Worm (Caenorhabditis elegans) whole organism, late embryonic: ENCODE data around the gene Y43F4A.4.

Experiments
- fkh-10 ChIP-seq: fragments of 150-350 bp; optimal IDR thresholded peaks from 2 replicates; lab custom pipeline; 2014; ENCODE audit warnings: missing biosample characterization, missing genetic modification reagents, missing genetic modification characterization
- hlh-30 ChIP-seq: sonication (generic microtip); optimal IDR thresholded peaks from 2 replicates; lab custom pipeline; 2017; ENCODE audit warnings: antibody characterized with exemption, missing genetic modification characterization, missing compliant biosample characterization; ENCODE audit not compliant: insufficient read depth

- no peak for TF ChIP-seq hlh-30 (tag; lab: Kevin White, UChicago)
- no peak for TF ChIP-seq fkh-10 (GFP tag; lab: Kevin White, UChicago)
These were observed 43.5 kb upstream of the Y43F4A.4 start for ce11 chrIII:13201901-13202300.
